Worm (Caenorhabditis elegans): ENCODE data around the gene nspg-11.

DNA sequence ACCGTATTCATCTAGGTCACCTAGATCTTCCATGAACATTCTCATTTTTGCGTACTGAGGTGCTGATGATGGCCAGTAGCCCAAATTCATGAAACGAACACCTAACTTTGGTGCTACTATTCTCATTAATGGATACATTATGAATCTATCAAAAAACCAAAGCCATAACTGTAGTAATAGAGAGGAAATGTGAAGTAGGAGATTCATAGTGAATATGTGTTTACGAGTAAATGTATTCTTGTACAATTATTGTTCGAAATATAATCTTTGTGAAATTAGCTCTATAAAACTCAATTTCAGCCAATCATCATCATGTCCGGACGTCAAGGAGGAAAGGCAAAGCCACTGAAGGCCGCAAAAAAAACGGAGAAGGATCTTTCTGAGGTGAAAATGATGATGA is 4.8 kb downstream of the nspg-11 start, which contains the start of the genes F49C12.11 and nemt-1:
- TF ChIP-seq hmg-1.2 (GFP tag; IDR thresholded peaks at IDR 0.05) (no peak), chd-7 (tag; optimal IDR thresholded peaks at IDR 0.05) (no peak), snpc-1.3 (tag; optimal IDR thresholded peaks at IDR 0.05; ENCODE audit: insufficient read depth) (no peak), lsy-27 (tag; optimal IDR thresholded peaks at IDR 0.05; ENCODE audit: borderline replicate concordance, insufficient read depth) (no peak), sdz-38 (tag; optimal IDR thresholded peaks at IDR 0.05) (no peak), aptf-3 (GFP tag; IDR thresholded peaks at IDR 0.05) (no peak), hlh-26 (GFP tag; conservative IDR thresholded peaks at IDR 0.05) (no peak), unc-130 (GFP tag; optimal IDR thresholded peaks at IDR 0.05) (no peak), akir-1 (GFP tag; optimal IDR thresholded peaks at IDR 0.05) (no peak), dpl-1 (GFP tag; optimal IDR thresholded peaks at IDR 0.05) (no peak), nhr-90 (tag; optimal IDR thresholded peaks at IDR 0.05) (no peak), cebp-1 (GFP tag; IDR thresholded peaks at IDR 0.05) (no peak), cebp-1 (tag; optimal IDR thresholded peaks at IDR 0.05) (no peak)

Measured in whole organism, young adult.